Worm (Caenorhabditis elegans) whole organism, mixed stage, embryonic: ENCODE data around the gene gly-5.

Source experiments
- M03D4.4 ChIP-seq: sonication (generic microtip); optimal IDR thresholded peaks from 2 replicates; lab custom pipeline; 2017; ENCODE audit warnings: mild to moderate bottlenecking, missing genetic modification characterization, missing compliant biosample characterization
- cnd-1 ChIP-seq: fragments of 200-800 bp; sonication (Bioruptor generic); optimal IDR thresholded peaks from 2 replicates; lab custom pipeline; 2018; ENCODE audit warnings: mild to moderate bottlenecking, missing genetic modification characterization, missing compliant biosample characterization
- lin-32 ChIP-seq: fragments of 200-800 bp; sonication (Bioruptor generic); optimal IDR thresholded peaks from 2 replicates; lab custom pipeline; 2018; ENCODE audit warnings: mild to moderate bottlenecking, missing genetic modification characterization, missing compliant biosample characterization
- pha-4 ChIP-seq: fragments of 150-350 bp; optimal IDR thresholded peaks from 2 replicates; lab custom pipeline; 2018; ENCODE audit warnings: missing biosample characterization, missing genetic modification reagents, missing genetic modification characterization

gly-5 gene

ce11 chrIII:13254178-13254725, 67.1 kb downstream of the gly-5 start, which contains the start of gene F56A8.9:
F56A8.9 (plus strand) TSS chrIII:13254675.
- TF ChIP-seq cnd-1 (tag; lab: Kevin White, UChicago) (no peak), lin-32 (GFP tag; lab: Kevin White, UChicago) (no peak), pha-4 (tag; lab: Kevin White, UChicago) (peak; percentile 45), M03D4.4 (no peak)
- TF ChIP-seq, all 35 proteins: peak for 1
